Fruit fly (Drosophila melanogaster) whole organism, embryonic: ENCODE data around the gene Agpat4.

ENCODE experiments used
- Aef1 ChIP-seq: fragments of 200-800 bp; sonication (Bioruptor generic); IDR thresholded peaks from 3 replicates; pipeline ENCODE4 v1.3.6; 2022; ENCODE audit warnings: missing biosample characterization, missing genetic modification characterization
- Bdp1 ChIP-seq: fragments of 200-800 bp; sonication (Bioruptor generic); optimal IDR thresholded peaks from 3 replicates; lab custom pipeline; 2016; ENCODE audit warnings: missing biosample characterization, missing genetic modification characterization
- CG10979 ChIP-seq: fragments of 200-800 bp; sonication (Bioruptor generic); optimal IDR thresholded peaks from 2 replicates; lab custom pipeline; 2018; ENCODE audit warnings: missing biosample characterization, mild to moderate bottlenecking, missing genetic modification characterization, moderate library complexity
- CG12104 ChIP-seq: fragments of 200-800 bp; sonication (Bioruptor generic); optimal IDR thresholded peaks from 3 replicates; lab custom pipeline; 2016; ENCODE audit warnings: missing biosample characterization, missing genetic modification characterization
- CG12769 ChIP-seq: fragments of 200-800 bp; sonication (Bioruptor generic); optimal IDR thresholded peaks from 2 replicates; lab custom pipeline; 2019; ENCODE audit warnings: missing biosample characterization, mild to moderate bottlenecking, missing genetic modification characterization, moderate library complexity
- CG13123 ChIP-seq: fragments of 200-800 bp; sonication (Bioruptor generic); optimal IDR thresholded peaks from 2 replicates; lab custom pipeline; 2016; ENCODE audit warnings: missing biosample characterization, missing genetic modification characterization
- CG13287 ChIP-seq: fragments of 200-800 bp; sonication (Bioruptor generic); IDR thresholded peaks from 2 replicates; pipeline ENCODE4 v1.3.6; 2022; ENCODE audit warnings: missing biosample characterization, missing genetic modification characterization; ENCODE audit not compliant: partially characterized antibody
- CG1603 ChIP-seq: fragments of 200-800 bp; sonication (Bioruptor generic); optimal IDR thresholded peaks from 2 replicates; lab custom pipeline; 2019; ENCODE audit warnings: missing biosample characterization, mild to moderate bottlenecking, missing genetic modification characterization, moderate library complexity
- CG34224 ChIP-seq: fragments of 200-800 bp; sonication (Bioruptor generic); IDR thresholded peaks from 3 replicates; pipeline ENCODE4 v1.3.6; 2022; ENCODE audit warnings: missing biosample characterization, missing genetic modification characterization; ENCODE audit not compliant: partially characterized antibody
- CG3995 ChIP-seq: fragments of 200-800 bp; sonication (Bioruptor generic); optimal IDR thresholded peaks from 3 replicates; lab custom pipeline; 2016; ENCODE audit warnings: missing biosample characterization, missing genetic modification characterization
- CG4404 ChIP-seq: fragments of 200-800 bp; sonication (Bioruptor generic); IDR thresholded peaks from 2 replicates; pipeline ENCODE4 v1.3.6; 2022; ENCODE audit warnings: missing biosample characterization, missing genetic modification characterization
- CG4617 ChIP-seq: fragments of 200-800 bp; sonication (Bioruptor generic); optimal IDR thresholded peaks from 3 replicates; lab custom pipeline; 2016; ENCODE audit warnings: missing biosample characterization, missing genetic modification characterization, borderline replicate concordance
- CG4854 ChIP-seq: fragments of 200-800 bp; sonication (Bioruptor generic); optimal IDR thresholded peaks from 2 replicates; lab custom pipeline; 2016; ENCODE audit warnings: missing biosample characterization, missing genetic modification characterization, inconsistent platforms
- CG5953 ChIP-seq: fragments of 200-800 bp; sonication (Bioruptor generic); IDR thresholded peaks from 2 replicates; pipeline ENCODE4 v1.3.6; 2022; ENCODE audit warnings: missing biosample characterization, missing genetic modification characterization
- CG6683 ChIP-seq: fragments of 200-800 bp; sonication (Bioruptor generic); optimal IDR thresholded peaks from 2 replicates; lab custom pipeline; 2017; ENCODE audit warnings: missing biosample characterization, mild to moderate bottlenecking, missing genetic modification characterization, missing genetic modification reagents
- CG6791 ChIP-seq: fragments of 200-800 bp; sonication (Bioruptor generic); IDR thresholded peaks from 3 replicates; pipeline ENCODE4 v1.3.6; 2022; ENCODE audit warnings: missing biosample characterization, missing genetic modification characterization; ENCODE audit not compliant: partially characterized antibody
- CG7963 ChIP-seq: fragments of 200-800 bp; sonication (Bioruptor generic); IDR thresholded peaks from 3 replicates; pipeline ENCODE4 v1.3.6; 2022; ENCODE audit warnings: missing biosample characterization, missing genetic modification characterization; ENCODE audit not compliant: partially characterized antibody
- CG9215 ChIP-seq: fragments of 200-800 bp; sonication (Bioruptor generic); IDR thresholded peaks from 2 replicates; pipeline ENCODE4 v1.3.6; 2022; ENCODE audit warnings: missing biosample characterization, missing genetic modification characterization
- CG9797 ChIP-seq: fragments of 200-800 bp; sonication (Bioruptor generic); optimal IDR thresholded peaks from 3 replicates; lab custom pipeline; 2018; ENCODE audit warnings: missing biosample characterization, mild to moderate bottlenecking, missing genetic modification characterization
- CG9876 ChIP-seq: fragments of 200-800 bp; sonication (Bioruptor generic); optimal IDR thresholded peaks from 2 replicates; lab custom pipeline; 2016; ENCODE audit warnings: missing biosample characterization, missing genetic modification characterization
- Camta ChIP-seq: fragments of 200-800 bp; sonication (Bioruptor generic); optimal IDR thresholded peaks from 2 replicates; lab custom pipeline; 2016; ENCODE audit warnings: missing biosample characterization, missing genetic modification characterization
- D19B ChIP-seq: fragments of 200-800 bp; sonication (Bioruptor generic); optimal IDR thresholded peaks from 2 replicates; lab custom pipeline; 2017; ENCODE audit warnings: missing biosample characterization, mild to moderate bottlenecking, missing genetic modification characterization
- Dll ChIP-seq: fragments of 200-800 bp; sonication (Bioruptor generic); IDR thresholded peaks from 4 replicates; pipeline ENCODE4 v1.3.6; 2022; ENCODE audit warnings: missing biosample characterization, missing genetic modification characterization; ENCODE audit not compliant: partially characterized antibody
- GATAe ChIP-seq: fragments of 200-800 bp; sonication (Bioruptor generic); conservative IDR thresholded peaks from 2 replicates; pipeline ENCODE4 v1.3.6; 2022; ENCODE audit warnings: missing biosample characterization, missing genetic modification characterization
- Gug ChIP-seq: fragments of 200-800 bp; sonication (Bioruptor generic); IDR thresholded peaks from 4 replicates; pipeline ENCODE4 v1.3.6; 2022; ENCODE audit warnings: missing biosample characterization, missing genetic modification characterization
- Hand ChIP-seq: fragments of 200-800 bp; sonication (Bioruptor generic); optimal IDR thresholded peaks from 2 replicates; lab custom pipeline; 2017; ENCODE audit warnings: mild to moderate bottlenecking, missing biosample characterization, missing genetic modification reagents, missing genetic modification characterization
- MBD-R2 ChIP-seq: fragments of 200-800 bp; sonication (Bioruptor generic); IDR thresholded peaks from 2 replicates; pipeline ENCODE4 v1.3.6; 2022; ENCODE audit warnings: missing biosample characterization, missing genetic modification characterization
- MESR4 ChIP-seq: fragments of 200-800 bp; sonication (Bioruptor generic); optimal IDR thresholded peaks from 2 replicates; lab custom pipeline; 2018; ENCODE audit warnings: missing biosample characterization, mild to moderate bottlenecking, missing genetic modification characterization, moderate library complexity
- Med ChIP-seq: fragments of 200-800 bp; sonication (Bioruptor generic); peaks from one replicate; lab custom pipeline; 2016; ENCODE audit warnings: missing biosample characterization, missing genetic modification characterization, mild to moderate bottlenecking, inconsistent platforms, moderate library complexity
- Stat92E ChIP-seq, 3 experiments: fragments of >200 bp in 2 of 3; fragments of 200-800 bp in 1 of 3; sonication (Bioruptor generic) in 1 of 3; optimal IDR thresholded peaks; 2 replicates each; lab custom pipeline; 2017 to 2019; ENCODE audit warnings: missing biosample characterization in 3 of 3, missing genetic modification characterization in 3 of 3, mild to moderate bottlenecking in 1 of 3, moderate library complexity in 1 of 3
- YL-1 ChIP-seq: fragments of 200-800 bp; sonication (Bioruptor generic); optimal IDR thresholded peaks from 3 replicates; lab custom pipeline; 2017; ENCODE audit warnings: missing biosample characterization, mild to moderate bottlenecking, missing genetic modification characterization
- bbx ChIP-seq: fragments of 200-800 bp; sonication (Bioruptor generic); IDR thresholded peaks from 2 replicates; pipeline ENCODE4 v1.3.6; 2022; ENCODE audit warnings: missing biosample characterization, missing genetic modification characterization; ENCODE audit not compliant: partially characterized antibody
- chinmo ChIP-seq: fragments of 200-800 bp; sonication (Bioruptor generic); IDR thresholded peaks from 4 replicates; pipeline ENCODE4 v1.3.6; 2022; ENCODE audit warnings: missing biosample characterization, missing genetic modification characterization; ENCODE audit not compliant: partially characterized antibody
- crp ChIP-seq, 2 experiments: fragments of 200-800 bp; sonication (Bioruptor generic); optimal IDR thresholded peaks; 2 replicates in 1 of 2; 3 replicates in 1 of 2; lab custom pipeline; 2017; ENCODE audit warnings: missing biosample characterization in 2 of 2, missing genetic modification characterization in 2 of 2, mild to moderate bottlenecking in 1 of 2, moderate library complexity in 1 of 2
- hth ChIP-seq: fragments of >200 bp; optimal IDR thresholded peaks from 2 replicates; lab custom pipeline; 2017; ENCODE audit warnings: inconsistent platforms
- jing ChIP-seq: fragments of 200-800 bp; sonication (Bioruptor generic); optimal IDR thresholded peaks from 2 replicates; lab custom pipeline; 2018; ENCODE audit warnings: missing biosample characterization, mild to moderate bottlenecking, missing genetic modification characterization
- pzg ChIP-seq: fragments of 200-800 bp; sonication (Bioruptor generic); optimal IDR thresholded peaks from 3 replicates; lab custom pipeline; 2018; ENCODE audit warnings: missing biosample characterization, mild to moderate bottlenecking, missing genetic modification characterization, moderate library complexity
- sd ChIP-seq: fragments of 200-800 bp; sonication (Bioruptor generic); optimal IDR thresholded peaks from 3 replicates; lab custom pipeline; 2018; ENCODE audit warnings: missing biosample characterization, mild to moderate bottlenecking, missing genetic modification characterization, moderate library complexity
- stwl ChIP-seq: fragments of 200-800 bp; sonication (Bioruptor generic); optimal IDR thresholded peaks from 3 replicates; lab custom pipeline; 2018; ENCODE audit warnings: missing biosample characterization, mild to moderate bottlenecking, missing genetic modification characterization, moderate library complexity
- tll ChIP-seq, 2 experiments: fragments of 200-800 bp in 1 of 2; fragments of >200 bp in 1 of 2; sonication (Bioruptor generic) in 1 of 2; optimal IDR thresholded peaks; 2 replicates each; lab custom pipeline; 2017 to 2019; ENCODE audit warnings: missing biosample characterization in 2 of 2, missing genetic modification characterization in 2 of 2, mild to moderate bottlenecking in 1 of 2, moderate library complexity in 1 of 2
- trem ChIP-seq: fragments of 200-800 bp; optimal IDR thresholded peaks from 3 replicates; lab custom pipeline; 2019; ENCODE audit warnings: missing biosample characterization, mild to moderate bottlenecking, missing genetic modification characterization, moderate library complexity
- trh ChIP-seq: fragments of 200-800 bp; sonication (Bioruptor generic); optimal IDR thresholded peaks from 2 replicates; lab custom pipeline; 2016; ENCODE audit warnings: missing biosample characterization, missing genetic modification characterization
- ttk ChIP-seq: fragments of 200-800 bp; sonication (Bioruptor generic); IDR thresholded peaks from 2 replicates; pipeline ENCODE4 v2.1.2; 2022; ENCODE audit warnings: missing biosample characterization, missing genetic modification characterization
- vnd ChIP-seq: fragments of 200-800 bp; sonication (Bioruptor generic); IDR thresholded peaks from 3 replicates; pipeline ENCODE4 v1.3.6; 2022; ENCODE audit warnings: missing biosample characterization, missing genetic modification characterization; ENCODE audit not compliant: partially characterized antibody
- zen ChIP-seq: fragments of 200-800 bp; sonication (Bioruptor generic); optimal IDR thresholded peaks from 3 replicates; lab custom pipeline; 2018; ENCODE audit warnings: missing biosample characterization, mild to moderate bottlenecking, missing genetic modification characterization, moderate library complexity

Gene Agpat4

DNA sequence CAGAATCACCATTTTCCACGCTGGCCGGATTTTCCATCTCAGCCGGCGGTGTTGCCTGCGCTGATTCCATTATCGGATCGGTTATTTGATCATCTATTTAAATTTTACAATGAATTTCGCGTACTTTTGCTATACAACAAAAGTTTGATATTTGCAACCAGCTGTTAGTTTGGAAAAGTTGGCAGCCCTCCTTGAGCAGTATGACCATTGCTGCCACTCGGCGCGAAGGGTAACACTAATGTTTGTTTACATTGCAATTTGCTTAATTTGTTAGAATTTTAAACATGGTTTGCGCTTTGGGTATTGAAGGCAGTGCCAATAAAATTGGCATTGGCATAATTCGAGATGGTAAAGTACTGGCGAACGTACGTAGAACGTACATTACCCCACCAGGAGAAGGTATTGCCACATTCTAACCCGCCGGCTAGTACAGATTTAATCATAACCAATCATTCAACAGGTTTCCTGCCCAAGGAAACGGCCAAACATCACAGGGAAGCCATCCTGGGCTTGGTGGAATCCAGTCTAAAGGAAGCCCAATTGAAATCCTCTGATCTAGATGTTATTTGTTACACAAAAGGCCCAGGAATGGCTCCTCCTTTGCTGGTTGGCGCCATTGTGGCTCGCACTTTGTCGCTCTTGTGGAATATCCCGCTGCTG, 29.5 kb downstream of the Agpat4 start, which contains the start of the genes Golgin104 and Tcs3 (continued):
- TF ChIP-seq sd (tag; lab: Kevin White, UChicago) (no peak), CG9797 (GFP tag; lab: Kevin White, UChicago) (peak; percentile 89), Camta (GFP tag; lab: Kevin White, UChicago) (no peak), zen (peak; percentile 73)
- TF ChIP-seq, all 482 proteins: peak for 44

DNA sequence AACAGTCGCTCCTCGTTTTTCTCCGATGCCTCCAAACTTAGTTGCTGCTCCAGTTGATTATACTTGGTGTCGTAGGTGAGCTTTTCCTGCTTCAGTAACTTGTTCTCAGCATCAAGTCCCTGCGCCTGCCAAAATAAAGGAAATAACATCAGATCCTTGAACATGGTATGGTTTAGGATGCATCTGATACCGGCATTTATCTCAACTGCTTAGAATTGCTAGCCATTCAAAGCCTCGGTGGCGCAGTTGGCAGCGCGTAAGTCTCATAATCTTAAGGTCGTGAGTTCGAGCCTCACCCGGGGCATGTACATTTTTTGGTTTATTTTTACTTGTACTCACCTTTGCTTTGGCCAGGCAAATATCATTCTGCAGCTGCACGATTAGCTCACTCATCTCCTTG, 31.7 kb downstream of the Agpat4 start:
- TF ChIP-seq tll (GFP tag; optimal IDR thresholded peaks at IDR 0.05; lab: Kevin White, UChicago) (no peak), CG5953 (GFP tag; lab: Robert Waterston, UW) (no peak), CG7963 (GFP tag; lab: Robert Waterston, UW) (0 out of 3 replicates have a peak, but pooled peaks have one; percentile 8), CG12104 (no peak), trh (GFP tag; lab: Kevin White, UChicago) (no peak), Gug (GFP tag; lab: Robert Waterston, UW) (no peak), CG4404 (GFP tag; lab: Robert Waterston, UW) (no peak), Bdp1 (peak; percentile 95), Med (GFP tag; lab: Kevin White, UChicago) (peak; percentile 5), CG10979 (tag; lab: Kevin White, UChicago) (no peak), CG6683 (GFP tag; lab: Kevin White, UChicago) (no peak), CG4854 (GFP tag; lab: Kevin White, UChicago) (no peak), CG6791 (GFP tag; lab: Robert Waterston, UW) (0 out of 3 replicates have a peak, but pooled peaks have one; percentile 43)

DNA sequence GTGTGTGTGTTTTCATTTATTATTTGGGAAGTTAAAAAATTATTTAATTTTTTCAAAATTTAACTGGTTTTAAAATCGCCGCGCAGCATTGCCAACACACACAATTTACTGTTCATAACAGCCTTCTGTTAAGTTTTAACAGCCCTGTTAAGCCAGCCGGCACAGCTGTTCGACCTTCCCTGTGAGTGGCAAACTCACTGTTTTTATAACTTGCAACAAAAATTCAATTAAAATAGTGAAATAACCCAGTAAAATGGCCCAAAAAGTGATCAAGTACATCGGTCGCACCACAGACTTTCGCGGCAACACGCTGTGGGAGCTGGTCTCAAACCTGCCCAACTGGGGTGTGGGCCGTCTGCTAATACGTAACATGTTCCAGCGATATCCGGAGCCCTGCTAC, 33.5 kb downstream of the Agpat4 start, which contains the start of gene mRpS34:
mRpS34 (plus strand) TSS at position 161 of the 400 bp plus-strand sequence.
- peak; percentile 46 for TF ChIP-seq pzg (GFP tag; lab: Kevin White, UChicago)
- TF ChIP-seq stwl = peak; percentile 55
- TF ChIP-seq MBD-R2 (GFP tag; lab: Robert Waterston, UW) = peak; percentile 74
- no peak for TF ChIP-seq jing
- TF ChIP-seq YL-1 (GFP tag; lab: Kevin White, UChicago) = peak; percentile 51
- TF ChIP-seq D19B = no peak
- 0 out of 4 replicates have a peak, but pooled peaks have one; percentile 27 for TF ChIP-seq chinmo (GFP tag; lab: Robert Waterston, UW)
- peak; percentile 53; the same call in 1 of the 4 replicates for TF ChIP-seq Dll (GFP tag; lab: Robert Waterston, UW)
- no peak for TF ChIP-seq CG34224 (GFP tag; lab: Robert Waterston, UW)
- no peak for TF ChIP-seq CG12769 (tag; lab: Kevin White, UChicago)
- TF ChIP-seq CG13123 (GFP tag; lab: Kevin White, UChicago) = no peak
- TF ChIP-seq CG9215 = peak; percentile 90
- peak; percentile 63 for TF ChIP-seq trem
- no peak for TF ChIP-seq GATAe (GFP tag; lab: Robert Waterston, UW)
- peak; percentile 52 for TF ChIP-seq CG4617
- TF ChIP-seq MESR4 (GFP tag; lab: Kevin White, UChicago) = peak; percentile 81
- no peak for TF ChIP-seq CG9876
- no peak for TF ChIP-seq CG3995 (GFP tag; lab: Kevin White, UChicago)
- peak; percentile 23; the same call in 1 of the 3 replicates for TF ChIP-seq CG6791 (GFP tag; lab: Robert Waterston, UW)
- no peak for TF ChIP-seq Stat92E (GFP tag; optimal IDR thresholded peaks at IDR 0.05; lab: Kevin White, UChicago)
- peak; percentile 36 for TF ChIP-seq CG13287 (GFP tag; lab: Robert Waterston, UW)
- TF ChIP-seq CG1603 (tag; lab: Kevin White, UChicago) = no peak
- no peak for TF ChIP-seq vnd (GFP tag; lab: Robert Waterston, UW)
- TF ChIP-seq hth (lab: Kevin White, UChicago) = no peak
- peak; percentile 19; the same call in 1 of the 2 replicates for TF ChIP-seq bbx (GFP tag; lab: Robert Waterston, UW)
- no peak for TF ChIP-seq Hand (GFP tag; lab: Kevin White, UChicago)
- TF ChIP-seq ttk (GFP tag; lab: Robert Waterston, UW) = no peak
- TF ChIP-seq crp (GFP tag; optimal IDR thresholded peaks at IDR 0.05; lab: Kevin White, UChicago) = peak; percentile 31 to 87
- TF ChIP-seq Aef1 = no peak
